Fruit fly (Drosophila melanogaster) whole organism, embryonic: ENCODE results near the gene fwd.

Experiments used
- Adf1 ChIP-seq: fragments of 200-800 bp; sonication (Bioruptor generic); IDR thresholded peaks from 2 replicates; pipeline ENCODE4 v1.3.6; 2022; ENCODE audit warnings: missing biosample characterization, missing genetic modification characterization
- Aef1 ChIP-seq: fragments of 200-800 bp; sonication (Bioruptor generic); IDR thresholded peaks from 3 replicates; pipeline ENCODE4 v1.3.6; 2022; ENCODE audit warnings: missing biosample characterization, missing genetic modification characterization
- B-H1 ChIP-seq: fragments of 200-800 bp; sonication (Bioruptor generic); IDR thresholded peaks from 3 replicates; pipeline ENCODE4 v1.3.6; 2022; ENCODE audit warnings: missing biosample characterization, missing genetic modification characterization
- C15 ChIP-seq: fragments of 200-800 bp; sonication (Bioruptor generic); IDR thresholded peaks from 3 replicates; pipeline ENCODE4 v1.3.6; 2022; ENCODE audit warnings: missing biosample characterization, missing genetic modification characterization
- CG10274 ChIP-seq: fragments of 200-800 bp; sonication (Bioruptor generic); optimal IDR thresholded peaks from 3 replicates; lab custom pipeline; 2017; ENCODE audit warnings: missing biosample characterization, mild to moderate bottlenecking, missing genetic modification characterization
- CG11398 ChIP-seq: fragments of 200-800 bp; sonication (Bioruptor generic); optimal IDR thresholded peaks from 2 replicates; lab custom pipeline; 2016; ENCODE audit warnings: missing biosample characterization, missing genetic modification characterization
- CG11695 ChIP-seq: fragments of 200-800 bp; sonication (Bioruptor generic); IDR thresholded peaks from 3 replicates; pipeline ENCODE4 v1.3.6; 2022; ENCODE audit warnings: missing biosample characterization, missing genetic modification characterization
- CG12942 ChIP-seq: fragments of 200-800 bp; sonication (Bioruptor generic); optimal IDR thresholded peaks from 3 replicates; lab custom pipeline; 2016; ENCODE audit warnings: missing biosample characterization, missing genetic modification characterization
- CG14860 ChIP-seq: fragments of 200-800 bp; sonication (Bioruptor generic); IDR thresholded peaks from 3 replicates; pipeline ENCODE4 v1.3.6; 2022; ENCODE audit warnings: missing biosample characterization, missing genetic modification characterization; ENCODE audit not compliant: partially characterized antibody
- CG15269 ChIP-seq: fragments of 200-800 bp; sonication (Bioruptor generic); optimal IDR thresholded peaks from 2 replicates; lab custom pipeline; 2018; ENCODE audit warnings: missing biosample characterization, mild to moderate bottlenecking, missing genetic modification characterization, moderate library complexity
- CG17385 ChIP-seq: fragments of 200-800 bp; sonication (Bioruptor generic); optimal IDR thresholded peaks from 3 replicates; lab custom pipeline; 2018; ENCODE audit warnings: missing biosample characterization, mild to moderate bottlenecking, missing genetic modification characterization
- CG17612 ChIP-seq: fragments of 200-800 bp; sonication (Bioruptor generic); IDR thresholded peaks from 2 replicates; pipeline ENCODE4 v1.3.6; 2022; ENCODE audit warnings: missing biosample characterization, missing genetic modification characterization
- CG17912 ChIP-seq: fragments of 200-800 bp; sonication (Bioruptor generic); optimal IDR thresholded peaks from 2 replicates; lab custom pipeline; 2018; ENCODE audit warnings: missing biosample characterization, mild to moderate bottlenecking, missing genetic modification characterization
- CG2116 ChIP-seq: fragments of 200-800 bp; sonication (Bioruptor generic); optimal IDR thresholded peaks from 3 replicates; lab custom pipeline; 2018; ENCODE audit warnings: missing biosample characterization, mild to moderate bottlenecking, missing genetic modification characterization
- CG2875 ChIP-seq: fragments of 200-800 bp; sonication (Bioruptor generic); optimal IDR thresholded peaks from 2 replicates; lab custom pipeline; 2017; ENCODE audit warnings: missing biosample characterization, mild to moderate bottlenecking, missing genetic modification characterization, missing genetic modification reagents
- CG3163 ChIP-seq: fragments of 200-800 bp; sonication (Bioruptor generic); optimal IDR thresholded peaks from 3 replicates; lab custom pipeline; 2016; ENCODE audit warnings: missing biosample characterization, missing genetic modification characterization
- CG32532 ChIP-seq: fragments of 200-800 bp; sonication (Bioruptor generic); IDR thresholded peaks from 2 replicates; pipeline ENCODE4 v1.3.6; 2022; ENCODE audit warnings: missing biosample characterization, missing genetic modification characterization
- CG3407 ChIP-seq: fragments of 200-800 bp; sonication (Bioruptor generic); optimal IDR thresholded peaks from 2 replicates; lab custom pipeline; 2018; ENCODE audit warnings: missing biosample characterization, mild to moderate bottlenecking, missing genetic modification characterization
- CG42726 ChIP-seq: fragments of 200-800 bp; sonication (Bioruptor generic); IDR thresholded peaks from 2 replicates; pipeline ENCODE4 v1.3.6; 2022; ENCODE audit warnings: missing biosample characterization, missing genetic modification characterization; ENCODE audit not compliant: partially characterized antibody
- CG4424 ChIP-seq: fragments of 200-800 bp; sonication (Bioruptor generic); optimal IDR thresholded peaks from 3 replicates; lab custom pipeline; 2016; ENCODE audit warnings: missing biosample characterization, missing genetic modification characterization
- CG6654 ChIP-seq: fragments of 200-800 bp; sonication (Bioruptor generic); optimal IDR thresholded peaks from 2 replicates; lab custom pipeline; 2017; ENCODE audit warnings: missing biosample characterization, mild to moderate bottlenecking, missing genetic modification characterization
- CG8944 ChIP-seq: fragments of 200-800 bp; sonication (Bioruptor generic); optimal IDR thresholded peaks from 3 replicates; lab custom pipeline; 2016; ENCODE audit warnings: missing biosample characterization, missing genetic modification characterization
- CG9215 ChIP-seq: fragments of 200-800 bp; sonication (Bioruptor generic); IDR thresholded peaks from 2 replicates; pipeline ENCODE4 v1.3.6; 2022; ENCODE audit warnings: missing biosample characterization, missing genetic modification characterization
- CG9932 ChIP-seq: fragments of 200-800 bp; sonication (Bioruptor generic); IDR thresholded peaks from 2 replicates; pipeline ENCODE4 v1.3.6; 2022; ENCODE audit warnings: missing biosample characterization, missing genetic modification characterization
- E2f2 ChIP-seq: fragments of 200-800 bp; sonication (Bioruptor generic); IDR thresholded peaks from 2 replicates; pipeline ENCODE4 v1.3.6; 2022; ENCODE audit warnings: missing biosample characterization, missing genetic modification characterization
- Hr3 ChIP-seq: fragments of 200-800 bp; sonication (Bioruptor generic); optimal IDR thresholded peaks from 3 replicates; lab custom pipeline; 2016; ENCODE audit warnings: missing biosample characterization, missing genetic modification characterization
- Hr51 ChIP-seq, 2 experiments: fragments of 200-800 bp; sonication (Bioruptor generic); optimal IDR thresholded peaks; 2 replicates in 1 of 2; 3 replicates in 1 of 2; lab custom pipeline; 2016 to 2018; ENCODE audit warnings: missing biosample characterization in 2 of 2, missing genetic modification characterization in 2 of 2, mild to moderate bottlenecking in 1 of 2, moderate library complexity in 1 of 2
- Hsf ChIP-seq: fragments of 200-800 bp; sonication (Bioruptor generic); optimal IDR thresholded peaks from 3 replicates; lab custom pipeline; 2016; ENCODE audit warnings: missing biosample characterization, missing genetic modification characterization
- Lhr ChIP-seq: fragments of 200-800 bp; sonication (Bioruptor generic); optimal IDR thresholded peaks from 3 replicates; lab custom pipeline; 2017; ENCODE audit warnings: mild to moderate bottlenecking, missing biosample characterization, missing genetic modification reagents, missing genetic modification characterization
- NC2α ChIP-seq: fragments of 200-800 bp; sonication (Bioruptor generic); optimal IDR thresholded peaks from 2 replicates; lab custom pipeline; 2016; ENCODE audit warnings: missing biosample characterization, missing genetic modification characterization
- Nf-YB ChIP-seq: fragments of 200-800 bp; sonication (Bioruptor generic); optimal IDR thresholded peaks from 3 replicates; lab custom pipeline; 2019; ENCODE audit warnings: missing biosample characterization, mild to moderate bottlenecking, missing genetic modification characterization, moderate library complexity
- Ptx1 ChIP-seq: fragments of 200-800 bp; sonication (Bioruptor generic); IDR thresholded peaks from 2 replicates; pipeline ENCODE4 v1.3.6; 2022; ENCODE audit warnings: missing biosample characterization, missing genetic modification characterization
- Ravus ChIP-seq: fragments of 200-800 bp; sonication (Bioruptor generic); IDR thresholded peaks from 2 replicates; pipeline ENCODE4 v1.3.6; 2022; ENCODE audit warnings: missing biosample characterization, missing genetic modification characterization
- amos ChIP-seq: fragments of 200-800 bp; sonication (Bioruptor generic); IDR thresholded peaks from 2 replicates; pipeline ENCODE4 v1.3.6; 2022; ENCODE audit warnings: missing biosample characterization, missing genetic modification characterization; ENCODE audit not compliant: partially characterized antibody
- ap ChIP-seq: fragments of 200-800 bp; sonication (Bioruptor generic); IDR thresholded peaks from 2 replicates; pipeline ENCODE4 v1.3.6; 2022; ENCODE audit warnings: missing biosample characterization, missing genetic modification characterization
- btn ChIP-seq: fragments of 200-800 bp; sonication (Bioruptor generic); optimal IDR thresholded peaks from 2 replicates; lab custom pipeline; 2016; ENCODE audit warnings: missing biosample characterization, missing genetic modification characterization
- caup ChIP-seq: fragments of 200-800 bp; sonication (Bioruptor generic); optimal IDR thresholded peaks from 3 replicates; lab custom pipeline; 2017; ENCODE audit warnings: missing biosample characterization, mild to moderate bottlenecking, missing genetic modification characterization, moderate library complexity; ENCODE audit not compliant: severe bottlenecking
- chn ChIP-seq: fragments of 200-800 bp; sonication (Bioruptor generic); optimal IDR thresholded peaks from 2 replicates; lab custom pipeline; 2016; ENCODE audit warnings: missing biosample characterization, missing genetic modification characterization
- danr ChIP-seq: fragments of 200-800 bp; sonication (Bioruptor generic); IDR thresholded peaks from 2 replicates; pipeline ENCODE4 v1.3.6; 2022; ENCODE audit warnings: missing biosample characterization, missing genetic modification characterization
- dmrt11E ChIP-seq: fragments of 200-800 bp; sonication (Bioruptor generic); optimal IDR thresholded peaks from 3 replicates; lab custom pipeline; 2018; ENCODE audit warnings: missing biosample characterization, mild to moderate bottlenecking, missing genetic modification characterization, moderate library complexity
- fd3F ChIP-seq: fragments of 200-800 bp; sonication (Bioruptor generic); optimal IDR thresholded peaks from 2 replicates; lab custom pipeline; 2018; ENCODE audit warnings: missing biosample characterization, mild to moderate bottlenecking, missing genetic modification characterization, moderate library complexity
- fru ChIP-seq: fragments of >200 bp; optimal IDR thresholded peaks from 2 replicates; lab custom pipeline; 2017
- fu2 ChIP-seq: fragments of 200-800 bp; sonication (Bioruptor generic); optimal IDR thresholded peaks from 2 replicates; lab custom pipeline; 2016; ENCODE audit warnings: missing biosample characterization, missing genetic modification characterization
- pb ChIP-seq: fragments of 200-800 bp; sonication (Bioruptor generic); optimal IDR thresholded peaks from 3 replicates; lab custom pipeline; 2016; ENCODE audit warnings: missing biosample characterization, missing genetic modification characterization
- psq ChIP-seq: fragments of 200-800 bp; sonication (Bioruptor generic); optimal IDR thresholded peaks from 2 replicates; lab custom pipeline; 2017; ENCODE audit warnings: missing biosample characterization, missing genetic modification characterization
- schlank ChIP-seq: fragments of 200-800 bp; sonication (Bioruptor generic); optimal IDR thresholded peaks from 2 replicates; lab custom pipeline; 2018; ENCODE audit warnings: missing biosample characterization, mild to moderate bottlenecking, missing genetic modification characterization
- sisA ChIP-seq: fragments of 200-800 bp; sonication (Bioruptor generic); IDR thresholded peaks from 2 replicates; pipeline ENCODE4 v1.3.6; 2022; ENCODE audit warnings: missing biosample characterization, missing genetic modification characterization
- stwl ChIP-seq: fragments of 200-800 bp; sonication (Bioruptor generic); optimal IDR thresholded peaks from 3 replicates; lab custom pipeline; 2018; ENCODE audit warnings: missing biosample characterization, mild to moderate bottlenecking, missing genetic modification characterization, moderate library complexity
- tll ChIP-seq, 2 experiments: fragments of 200-800 bp in 1 of 2; fragments of >200 bp in 1 of 2; sonication (Bioruptor generic) in 1 of 2; optimal IDR thresholded peaks; 2 replicates each; lab custom pipeline; 2017 to 2019; ENCODE audit warnings: missing biosample characterization in 2 of 2, missing genetic modification characterization in 2 of 2, mild to moderate bottlenecking in 1 of 2, moderate library complexity in 1 of 2
- tx ChIP-seq: fragments of 200-800 bp; sonication (Bioruptor generic); optimal IDR thresholded peaks from 2 replicates; lab custom pipeline; 2016; ENCODE audit warnings: missing biosample characterization, missing genetic modification characterization

fwd gene

DNA sequence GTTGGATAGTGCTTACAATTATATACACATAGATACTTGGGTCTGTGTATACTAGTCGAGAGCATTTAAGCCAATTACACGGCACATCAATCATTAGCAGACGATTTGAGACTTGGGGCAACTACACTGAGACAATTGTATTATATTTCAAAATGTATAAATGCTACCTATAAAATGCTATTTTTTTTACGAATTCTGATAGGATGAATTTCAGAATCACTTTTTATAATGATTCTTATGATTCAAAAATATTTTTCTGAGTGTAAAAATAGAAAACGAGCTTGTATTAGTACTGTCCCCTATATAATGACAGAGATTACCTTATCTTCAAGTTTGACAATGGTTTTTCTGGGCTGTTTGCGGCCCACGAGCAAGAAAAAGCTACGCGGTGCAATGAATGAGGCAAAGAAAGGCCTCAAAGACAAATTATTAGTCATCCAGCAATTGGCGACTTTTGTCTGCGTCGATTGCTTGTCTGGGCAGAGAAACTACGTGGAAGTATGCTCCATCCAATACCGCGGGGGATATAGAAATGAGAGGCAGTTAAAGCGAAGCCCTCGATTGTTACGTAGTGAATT is 31.1 kb upstream of the fwd start (continued):
- peak; percentile 61 for TF ChIP-seq CG9215 (GFP tag; lab: Robert Waterston, UW)
- peak; percentile 57 for TF ChIP-seq CG9932 (GFP tag; lab: Robert Waterston, UW)
- no peak for TF ChIP-seq schlank (tag; lab: Kevin White, UChicago)
- TF ChIP-seq Aef1 = peak; percentile 75
- peak; percentile 85 for TF ChIP-seq sisA (GFP tag; lab: Robert Waterston, UW)
- TF ChIP-seq caup (GFP tag; lab: Kevin White, UChicago) = peak; percentile 66
- TF ChIP-seq psq (GFP tag; lab: Kevin White, UChicago) = peak; percentile 29
- peak; percentile 60 for TF ChIP-seq Hsf (GFP tag; lab: Kevin White, UChicago)
- TF ChIP-seq tx (GFP tag; lab: Kevin White, UChicago) = peak; percentile 37
- peak; percentile 48 for TF ChIP-seq Ravus (GFP tag; lab: Robert Waterston, UW)
- TF ChIP-seq CG42726 = no peak
- no peak for TF ChIP-seq amos (GFP tag; lab: Robert Waterston, UW)
- peak; percentile 91 for TF ChIP-seq Ptx1 (GFP tag; lab: Robert Waterston, UW)
- TF ChIP-seq tll (GFP tag; optimal IDR thresholded peaks at IDR 0.05; lab: Kevin White, UChicago) = no peak
- TF ChIP-seq pb (GFP tag; lab: Kevin White, UChicago) = peak; percentile 41
- peak; percentile 42 for TF ChIP-seq Nf-YB
- TF ChIP-seq fru = no peak
- no peak for TF ChIP-seq CG11398 (GFP tag; lab: Kevin White, UChicago)
- no peak for TF ChIP-seq CG3407 (GFP tag; lab: Kevin White, UChicago)
- peak; percentile 79 for TF ChIP-seq CG15269 (tag; lab: Kevin White, UChicago)
- no peak; the same call in 1 of the 2 replicates for TF ChIP-seq danr (GFP tag; lab: Robert Waterston, UW)
- peak; percentile 56 for TF ChIP-seq fd3F (GFP tag; lab: Kevin White, UChicago)
- TF ChIP-seq Hr3 (GFP tag; lab: Kevin White, UChicago) = peak; percentile 49
- TF ChIP-seq dmrt11E (tag; lab: Kevin White, UChicago) = peak; percentile 29
- TF ChIP-seq chn (GFP tag; lab: Kevin White, UChicago) = peak; percentile 0
- TF ChIP-seq fu2 (GFP tag; lab: Kevin White, UChicago) = no peak
- no peak for TF ChIP-seq CG6654 (GFP tag; lab: Kevin White, UChicago)
- peak; percentile 32 for TF ChIP-seq CG2875 (GFP tag; lab: Kevin White, UChicago)
- no peak for TF ChIP-seq CG14860 (GFP tag; lab: Robert Waterston, UW)
- TF ChIP-seq stwl = no peak
- TF ChIP-seq CG17612 = peak; percentile 58; the same call in 1 of the 2 replicates
- TF ChIP-seq btn (GFP tag; lab: Kevin White, UChicago) = peak; percentile 48
- peak; percentile 40; the same call in 1 of the 2 replicates for TF ChIP-seq E2f2 (GFP tag; lab: Robert Waterston, UW)
- TF ChIP-seq CG4424 (GFP tag; lab: Kevin White, UChicago) = peak; percentile 64
- TF ChIP-seq CG32532 = peak; percentile 87
- no peak for TF ChIP-seq NC2α (GFP tag; lab: Kevin White, UChicago)
- peak; percentile 5 for TF ChIP-seq CG3163 (GFP tag; lab: Kevin White, UChicago)
- TF ChIP-seq CG8944 = peak; percentile 4
- peak; percentile 72 for TF ChIP-seq B-H1
- peak; percentile 88 for TF ChIP-seq CG11695 (GFP tag; lab: Robert Waterston, UW)
- no peak for TF ChIP-seq CG10274 (GFP tag; lab: Kevin White, UChicago)
- TF ChIP-seq ap (GFP tag; lab: Robert Waterston, UW) = peak; percentile 54; the same call in 1 of the 2 replicates
- no peak for TF ChIP-seq Adf1 (GFP tag; lab: Robert Waterston, UW)
- 0 out of 3 replicates have a peak, but pooled peaks have one; percentile 38 for TF ChIP-seq C15 (GFP tag; lab: Robert Waterston, UW)
- TF ChIP-seq CG17385 (GFP tag; lab: Kevin White, UChicago) = no peak
- no peak for TF ChIP-seq CG12942 (GFP tag; lab: Kevin White, UChicago)
- TF ChIP-seq Hr51 (GFP tag; optimal IDR thresholded peaks at IDR 0.05; lab: Kevin White, UChicago) = peak; percentile 34 to 80
- no peak for TF ChIP-seq CG17912 (GFP tag; lab: Kevin White, UChicago)
- peak; percentile 1 for TF ChIP-seq CG2116 (GFP tag; lab: Kevin White, UChicago)
- TF ChIP-seq Lhr (GFP tag; lab: Kevin White, UChicago) = no peak
